Fruit fly (Drosophila melanogaster) whole organism, wandering third instar larva: ENCODE results near the gene CG12692.

Experiments
- Abd-B ChIP-seq: fragments of >200 bp; optimal IDR thresholded peaks from 2 replicates; lab custom pipeline; 2017; ENCODE audit warnings: missing biosample characterization, missing genetic modification characterization
- CG32264 ChIP-seq: fragments of 200-800 bp; sonication (Bioruptor generic); optimal IDR thresholded peaks from 2 replicates; lab custom pipeline; 2016; ENCODE audit warnings: missing biosample characterization, missing genetic modification characterization
- CrebA ChIP-seq: fragments of 200-800 bp; sonication (Bioruptor generic); optimal IDR thresholded peaks from 2 replicates; lab custom pipeline; 2016; ENCODE audit warnings: missing biosample characterization, mild to moderate bottlenecking, missing genetic modification characterization, borderline replicate concordance
- Dif ChIP-seq: fragments of 200-275, 200-300 bp; sonication (Bioruptor generic); optimal IDR thresholded peaks from 2 replicates; lab custom pipeline; 2018; ENCODE audit warnings: missing biosample characterization, missing genetic modification characterization; ENCODE audit not compliant: partially characterized antibody
- GATAd ChIP-seq: sonication (Bioruptor generic); optimal IDR thresholded peaks from 2 replicates; lab custom pipeline; 2016; ENCODE audit warnings: missing biosample characterization, missing genetic modification characterization
- Vsx2 ChIP-seq: fragments of 200-300, 225-300 bp; sonication (Bioruptor generic); optimal IDR thresholded peaks from 2 replicates; lab custom pipeline; 2018; ENCODE audit warnings: missing biosample characterization, missing genetic modification characterization; ENCODE audit not compliant: partially characterized antibody
- foxo ChIP-seq, 2 experiments: fragments of 200-800 bp; sonication (Bioruptor generic); optimal IDR thresholded peaks; 2 replicates in 1 of 2; 3 replicates in 1 of 2; lab custom pipeline; 2016 to 2017; ENCODE audit warnings: missing biosample characterization in 2 of 2, missing genetic modification characterization in 2 of 2
- h ChIP-seq: fragments of 200-800 bp; sonication (Bioruptor generic); optimal IDR thresholded peaks from 3 replicates; lab custom pipeline; 2016; ENCODE audit warnings: missing biosample characterization, mild to moderate bottlenecking, missing genetic modification characterization
- jim ChIP-seq: fragments of 175-275, 200-325 bp; sonication (Bioruptor generic); optimal IDR thresholded peaks from 2 replicates; lab custom pipeline; 2016; ENCODE audit warnings: missing biosample characterization, mild to moderate bottlenecking, missing genetic modification characterization

- TF ChIP-seq CrebA (GFP tag; lab: Kevin White, UChicago): no peak
- TF ChIP-seq jim (GFP tag; lab: Kevin White, UChicago): no peak
- no peak for TF ChIP-seq CG32264
- TF ChIP-seq h (GFP tag; lab: Kevin White, UChicago): no peak
- no peak for TF ChIP-seq Abd-B (GFP tag; lab: Kevin White, UChicago)
- no peak for TF ChIP-seq Dif (GFP tag; lab: Kevin White, UChicago)
- TF ChIP-seq GATAd (GFP tag; lab: Kevin White, UChicago): no peak
- no peak for TF ChIP-seq Vsx2 (GFP tag; lab: Kevin White, UChicago)
- no peak for TF ChIP-seq foxo (GFP tag; optimal IDR thresholded peaks at IDR 0.05; lab: Kevin White, UChicago)
These were observed 3.8 kb upstream of the CG12692 start for dm6 chrX:4305980-4306379.
